Worm (Caenorhabditis elegans) whole organism, midembryonic: ENCODE measurements around the gene R13A5.11.

Experiments
- cog-1 ChIP-seq: sonication (generic microtip); optimal IDR thresholded peaks from 2 replicates; lab custom pipeline; 2016; ENCODE audit warnings: missing genetic modification characterization, missing compliant biosample characterization
- flt-1 ChIP-seq: fragments of 200-800 bp; sonication (Bioruptor generic); IDR thresholded peaks from 2 replicates; pipeline ENCODE4 v1.3.6; 2022; ENCODE audit warnings: missing genetic modification characterization, missing compliant biosample characterization
- med-1 ChIP-seq: sonication (generic microtip); optimal IDR thresholded peaks from 2 replicates; lab custom pipeline; 2017; ENCODE audit warnings: missing genetic modification characterization, mild to moderate bottlenecking, missing compliant biosample characterization, antibody characterized with exemption, missing genetic modification reagents; ENCODE audit not compliant: insufficient read depth
- tab-1 ChIP-seq: fragments of 200-800 bp; sonication (Bioruptor generic); IDR thresholded peaks from 2 replicates; pipeline ENCODE4 v1.3.6; 2022; ENCODE audit warnings: missing genetic modification characterization, missing compliant biosample characterization
- ztf-23 ChIP-seq: fragments of 200-800 bp; sonication (Bioruptor generic); IDR thresholded peaks from 2 replicates; pipeline ENCODE4 v1.3.6; 2022; ENCODE audit warnings: missing genetic modification reagents, missing genetic modification characterization, missing compliant biosample characterization
- ztf-29 ChIP-seq: fragments of 200-800 bp; sonication (Bioruptor generic); IDR thresholded peaks from 2 replicates; pipeline ENCODE4 v1.3.6; 2022; ENCODE audit warnings: missing genetic modification reagents, missing genetic modification characterization, missing compliant biosample characterization

DNA sequence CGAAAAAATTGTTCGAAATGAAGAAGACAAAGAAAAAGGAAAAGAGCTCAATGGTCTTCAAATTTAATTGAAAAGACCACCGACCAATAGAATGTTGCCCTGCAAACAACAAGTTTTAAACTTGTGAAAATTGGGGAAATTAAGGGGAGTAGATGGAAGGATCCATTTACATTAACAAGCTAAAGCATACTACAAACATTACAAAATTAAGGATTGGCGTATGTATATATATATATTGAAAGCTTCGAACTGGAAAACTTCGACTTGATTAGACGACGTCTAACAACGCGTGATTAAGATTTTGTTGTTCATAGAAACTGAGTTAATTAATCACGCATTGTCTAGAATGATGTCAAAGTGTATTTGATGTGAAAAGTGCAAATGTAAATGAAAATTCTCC, 4.9 kb downstream of the R13A5.11 start, which contains the start of gene R13A5.15:
- TF ChIP-seq med-1 (GFP tag; lab: Kevin White, UChicago) (no peak), flt-1 (GFP tag; lab: Robert Waterston, UW) (no peak), cog-1 (tag; lab: Kevin White, UChicago) (no peak), tab-1 (GFP tag; lab: Robert Waterston, UW) (no peak), ztf-23 (GFP tag; lab: Robert Waterston, UW) (no peak), ztf-29 (GFP tag; lab: Robert Waterston, UW) (no peak)
